Worm (Caenorhabditis elegans): Measurements from ENCODE around the gene enu-3.6.
"Not testable (repeated sequence)": the region's sequence is repeated elsewhere in the genome, so short reads cannot be mapped to it uniquely, and the experiment has no call there.

The enu-3.6 gene

ce11 chrIII:10750043-10750442, at the start of gene enu-3.6:
Gene enu-3.6 (plus strand): TSS chrIII:10750434.
- not testable (repeated sequence) for TF ChIP-seq unc-62 (GFP tag; optimal IDR thresholded peaks at IDR 0.05)

ce11 chrIII:10700460-10700859, 49.8 kb upstream of the enu-3.6 start, which contains the start of gene Y39A1A.20:
Gene Y39A1A.20 (minus strand): TSS chrIII:10700560.
- no peak for TF ChIP-seq unc-62 (GFP tag; optimal IDR thresholded peaks at IDR 0.05)

ce11 chrIII:10702805-10703204, 47.4 kb upstream of the enu-3.6 start:
- no peak for TF ChIP-seq unc-62 (GFP tag; optimal IDR thresholded peaks at IDR 0.05)

ce11 chrIII:10703833-10704232, 46.4 kb upstream of the enu-3.6 start:
- TF ChIP-seq unc-62 (GFP tag; optimal IDR thresholded peaks at IDR 0.05) = no peak

- no peak for TF ChIP-seq unc-62 (GFP tag; optimal IDR thresholded peaks at IDR 0.05)
These were observed 45.7 kb upstream of the enu-3.6 start for ce11 chrIII:10704499-10704898.

- no peak for TF ChIP-seq unc-62 (GFP tag; optimal IDR thresholded peaks at IDR 0.05)
These were observed 43.8 kb upstream of the enu-3.6 start for ce11 chrIII:10706481-10706880.

- TF ChIP-seq unc-62 (GFP tag; optimal IDR thresholded peaks at IDR 0.05) = no peak
These were observed 43.2 kb upstream of the enu-3.6 start, which contains the start of the genes Y39A1A.21 and Y39A1A.22 for ce11 chrIII:10706972-10707438. Gene Y39A1A.21 (minus strand): TSS chrIII:10707022. Gene Y39A1A.22 (minus strand): TSS chrIII:10707028.

ce11 chrIII:10707461-10707860, 42.8 kb upstream of the enu-3.6 start, which contains the start of gene mrpl-12:
Gene mrpl-12 (plus strand): TSS chrIII:10707761.
- TF ChIP-seq unc-62 (GFP tag; optimal IDR thresholded peaks at IDR 0.05) = no peak

ce11 chrIII:10708484-10708883, 41.8 kb upstream of the enu-3.6 start:
- no peak for TF ChIP-seq unc-62 (GFP tag; optimal IDR thresholded peaks at IDR 0.05)

ce11 chrIII:10709676-10710075, 40.6 kb upstream of the enu-3.6 start:
- TF ChIP-seq unc-62 (GFP tag; optimal IDR thresholded peaks at IDR 0.05) = no peak

ce11 chrIII:10711192-10711673, 39.0 kb upstream of the enu-3.6 start, which contains the start of gene W09D10.5:
Gene W09D10.5 (minus strand): TSS chrIII:10711536.
- no peak for TF ChIP-seq unc-62 (GFP tag; optimal IDR thresholded peaks at IDR 0.05)

ce11 chrIII:10714541-10714940, 35.7 kb upstream of the enu-3.6 start:
- TF ChIP-seq unc-62 (GFP tag; optimal IDR thresholded peaks at IDR 0.05) = no peak

- TF ChIP-seq unc-62 (GFP tag; optimal IDR thresholded peaks at IDR 0.05) = no peak
These were observed 34.1 kb upstream of the enu-3.6 start, which contains the start of gene W09D10.4 for ce11 chrIII:10716091-10716490. Gene W09D10.4 (minus strand): TSS chrIII:10716191.

ce11 chrIII:10717479-10717878, 32.8 kb upstream of the enu-3.6 start:
- no peak for TF ChIP-seq unc-62 (GFP tag; optimal IDR thresholded peaks at IDR 0.05)

ce11 chrIII:10718078-10718477, 32.2 kb upstream of the enu-3.6 start:
- TF ChIP-seq unc-62 (GFP tag; optimal IDR thresholded peaks at IDR 0.05) = no peak

- TF ChIP-seq unc-62 (GFP tag; optimal IDR thresholded peaks at IDR 0.05) = no peak
These were observed 31.2 kb upstream of the enu-3.6 start for ce11 chrIII:10719057-10719456.

ce11 chrIII:10720170-10720569, 30.1 kb upstream of the enu-3.6 start:
- no peak for TF ChIP-seq unc-62 (GFP tag; optimal IDR thresholded peaks at IDR 0.05)

ce11 chrIII:10721056-10721455, 29.2 kb upstream of the enu-3.6 start:
- TF ChIP-seq unc-62 (GFP tag; optimal IDR thresholded peaks at IDR 0.05) = no peak

Measured in whole organism, dauer.